Fruit fly (Drosophila melanogaster): ENCODE results near the gene baz.

The baz gene

dm6 chrX:17188167-17188566 is 28.4 kb downstream of the baz start:
- TF ChIP-seq Sin3A (optimal IDR thresholded peaks at IDR 0.05) (no peak), ttk (optimal IDR thresholded peaks at IDR 0.05) (no peak), insv (optimal IDR thresholded peaks at IDR 0.05) (no peak), Myc (optimal IDR thresholded peaks at IDR 0.05) (no peak), psq (optimal IDR thresholded peaks at IDR 0.05) (no peak), h (optimal IDR thresholded peaks at IDR 0.05) (no peak)

dm6 chrX:17202498-17203162 is 42.8 kb downstream of the baz start, which contains the start of the genes TTLL1A and CG5070:
Gene TTLL1A (minus strand): TSS chrX:17202598.
Gene CG5070 (plus strand): TSS chrX:17203112.
- TF ChIP-seq psq (optimal IDR thresholded peaks at IDR 0.05) (no peak), h (optimal IDR thresholded peaks at IDR 0.05) (no peak), Sin3A (optimal IDR thresholded peaks at IDR 0.05) (no peak), ttk (optimal IDR thresholded peaks at IDR 0.05) (no peak), insv (optimal IDR thresholded peaks at IDR 0.05) (no peak), Myc (optimal IDR thresholded peaks at IDR 0.05) (no peak)

DNA sequence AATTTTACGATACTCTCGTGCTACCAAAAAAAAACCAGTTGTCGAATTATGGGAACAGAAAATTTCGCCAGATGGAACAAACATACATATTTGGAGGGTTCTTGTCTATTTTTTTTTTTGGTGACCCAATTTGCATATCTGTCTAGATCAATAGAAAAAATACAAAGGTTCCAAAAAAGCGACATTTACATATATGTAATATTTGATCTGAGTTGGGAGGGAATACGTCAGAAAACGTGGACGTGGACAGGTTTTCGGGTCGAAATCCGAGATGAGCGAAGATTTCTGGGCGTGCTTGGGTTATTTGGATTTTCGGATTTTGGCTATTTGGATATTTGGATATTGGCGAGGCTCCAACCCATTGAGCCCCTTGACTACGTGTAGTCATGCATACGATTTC is 45.2 kb downstream of the baz start:
- no peak for TF ChIP-seq psq (optimal IDR thresholded peaks at IDR 0.05)
- TF ChIP-seq Myc (optimal IDR thresholded peaks at IDR 0.05) = no peak
- no peak for TF ChIP-seq ttk (optimal IDR thresholded peaks at IDR 0.05)
- TF ChIP-seq insv (optimal IDR thresholded peaks at IDR 0.05) = no peak
- TF ChIP-seq Sin3A (optimal IDR thresholded peaks at IDR 0.05) = no peak
- TF ChIP-seq h (optimal IDR thresholded peaks at IDR 0.05) = no peak

DNA sequence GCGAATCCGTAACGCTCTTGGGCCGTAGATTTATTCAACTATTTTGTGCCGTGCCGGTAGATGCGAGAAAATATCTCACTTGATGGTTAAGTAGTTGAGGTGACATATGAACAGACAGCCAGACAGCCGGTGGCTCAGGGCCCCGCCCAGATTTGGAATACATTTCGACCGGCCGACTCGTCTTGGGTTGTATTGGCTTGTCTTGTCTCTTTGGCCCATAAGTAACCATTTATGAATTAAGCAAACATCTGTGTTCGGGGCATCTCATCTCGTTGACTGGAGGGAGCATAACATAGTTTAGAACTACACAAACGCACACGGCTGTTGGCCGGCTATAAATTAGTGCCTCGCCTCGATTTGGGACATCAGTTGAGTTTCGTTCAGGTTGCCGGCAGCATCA is 46.2 kb downstream of the baz start, which contains the start of gene CG32564:
TSS of gene CG32564 (plus strand) at position 362 of the 400 bp plus-strand sequence.
- TF ChIP-seq h (optimal IDR thresholded peaks at IDR 0.05) (no peak), Sin3A (optimal IDR thresholded peaks at IDR 0.05) (no peak), ttk (optimal IDR thresholded peaks at IDR 0.05) (no peak), Myc (optimal IDR thresholded peaks at IDR 0.05) (no peak)

DNA sequence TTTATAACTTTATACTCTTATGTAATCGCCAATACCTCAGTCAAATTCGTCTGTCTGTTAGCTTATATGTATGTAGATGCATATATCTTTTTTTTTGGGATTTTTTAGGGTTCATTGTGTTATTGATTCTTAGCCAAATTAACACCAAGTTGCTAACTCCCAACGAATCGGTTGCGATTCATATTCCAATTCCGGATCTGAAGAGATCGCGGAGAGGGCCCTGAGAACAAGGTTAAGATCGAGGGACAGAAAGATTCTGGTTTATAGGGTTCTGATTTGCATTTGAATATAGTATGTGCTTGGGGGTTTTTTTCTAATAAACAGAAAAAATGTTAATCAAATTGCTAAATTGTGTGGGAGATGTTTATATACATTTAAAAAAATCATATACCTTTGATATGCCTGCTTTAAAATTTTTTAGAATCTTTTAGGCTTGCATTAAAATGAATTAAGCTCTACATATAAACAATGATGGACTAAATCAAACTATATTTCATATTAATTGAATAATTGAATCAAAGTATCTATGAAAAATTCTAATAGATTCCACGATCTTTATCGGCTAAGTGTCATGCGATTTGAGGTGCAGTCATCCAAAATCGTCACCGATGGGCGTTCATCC is 48.2 kb downstream of the baz start, which contains the start of gene CG32563:
TSS of gene CG32563 (plus strand) at position 572 of the 622 bp plus-strand sequence.
- TF ChIP-seq Myc (optimal IDR thresholded peaks at IDR 0.05) = no peak
- no peak for TF ChIP-seq psq (optimal IDR thresholded peaks at IDR 0.05)
- no peak for TF ChIP-seq ttk (optimal IDR thresholded peaks at IDR 0.05)
- TF ChIP-seq h (optimal IDR thresholded peaks at IDR 0.05) = no peak
- no peak for TF ChIP-seq insv (optimal IDR thresholded peaks at IDR 0.05)
- no peak for TF ChIP-seq Sin3A (optimal IDR thresholded peaks at IDR 0.05)

- no peak for TF ChIP-seq psq (optimal IDR thresholded peaks at IDR 0.05)
- TF ChIP-seq Sin3A (optimal IDR thresholded peaks at IDR 0.05) = no peak
- no peak for TF ChIP-seq insv (optimal IDR thresholded peaks at IDR 0.05)
- TF ChIP-seq ttk (optimal IDR thresholded peaks at IDR 0.05) = no peak
- TF ChIP-seq h (optimal IDR thresholded peaks at IDR 0.05) = no peak
- TF ChIP-seq Myc (optimal IDR thresholded peaks at IDR 0.05) = no peak
Measured at dm6 chrX:17209897-17210296, 50.1 kb downstream of the baz start, which contains the start of gene CG12995. Gene CG12995 (minus strand): TSS chrX:17209997.

dm6 chrX:17212007-17212406 is 52.2 kb downstream of the baz start, which contains the start of gene CG18258:
Gene CG18258 (plus strand): TSS chrX:17212307.
- TF ChIP-seq insv (optimal IDR thresholded peaks at IDR 0.05) (no peak), Myc (optimal IDR thresholded peaks at IDR 0.05) (no peak), ttk (optimal IDR thresholded peaks at IDR 0.05) (no peak), psq (optimal IDR thresholded peaks at IDR 0.05) (no peak), Sin3A (optimal IDR thresholded peaks at IDR 0.05) (no peak), h (optimal IDR thresholded peaks at IDR 0.05) (no peak)

- TF ChIP-seq h (optimal IDR thresholded peaks at IDR 0.05) = no peak
- TF ChIP-seq ttk (optimal IDR thresholded peaks at IDR 0.05) = no peak
- no peak for TF ChIP-seq Sin3A (optimal IDR thresholded peaks at IDR 0.05)
- no peak for TF ChIP-seq insv (optimal IDR thresholded peaks at IDR 0.05)
- no peak for TF ChIP-seq Myc (optimal IDR thresholded peaks at IDR 0.05)
- TF ChIP-seq psq (optimal IDR thresholded peaks at IDR 0.05) = no peak
Measured at dm6 chrX:17215004-17215403, 55.2 kb downstream of the baz start, which contains the start of gene CG5162. Gene CG5162 (plus strand): TSS chrX:17215304.

DNA sequence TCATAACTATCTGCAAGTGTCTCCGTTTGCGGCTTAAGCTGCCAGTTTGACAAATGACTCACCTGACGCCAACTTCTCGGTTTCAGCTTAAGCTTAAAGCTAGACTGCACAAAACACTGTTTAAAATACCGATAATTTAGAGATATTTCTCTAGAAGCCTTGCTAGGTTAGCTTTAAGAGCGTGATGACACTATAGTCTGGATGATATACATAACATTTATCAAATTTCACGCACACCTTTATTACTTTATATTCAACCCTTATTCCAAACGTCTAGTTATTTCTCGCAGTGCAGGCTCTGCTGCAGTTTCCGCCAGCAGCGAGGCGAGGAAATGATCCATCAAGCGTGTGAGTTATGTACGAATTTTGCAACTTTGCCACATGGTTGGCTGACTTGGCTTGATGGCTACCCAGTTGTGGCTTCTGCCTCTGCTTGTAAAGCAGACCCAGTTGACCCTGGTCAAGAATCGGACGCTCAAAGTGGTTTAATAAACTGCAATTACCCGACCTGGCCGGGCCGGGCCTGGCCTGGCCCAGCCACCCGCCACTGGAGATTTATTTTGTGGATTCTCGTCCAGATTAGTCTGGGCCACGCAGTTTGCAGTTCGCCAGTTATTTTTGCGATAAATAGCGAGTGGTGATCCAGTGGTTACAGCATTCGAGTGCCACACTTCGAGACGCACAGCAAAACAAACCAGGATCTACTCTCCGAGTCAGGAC is 58.6 kb downstream of the baz start, which contains the start of gene CG12998:
TSS of gene CG12998 (plus strand) at position 436 of the 720 bp plus-strand sequence.
- TF ChIP-seq h (optimal IDR thresholded peaks at IDR 0.05) (no peak), Sin3A (optimal IDR thresholded peaks at IDR 0.05) (no peak), psq (optimal IDR thresholded peaks at IDR 0.05) (no peak), Myc (optimal IDR thresholded peaks at IDR 0.05) (no peak), insv (optimal IDR thresholded peaks at IDR 0.05) (no peak), ttk (optimal IDR thresholded peaks at IDR 0.05) (no peak)

- TF ChIP-seq Myc (optimal IDR thresholded peaks at IDR 0.05) (no peak), psq (optimal IDR thresholded peaks at IDR 0.05) (no peak), insv (optimal IDR thresholded peaks at IDR 0.05) (no peak)
Measured at dm6 chrX:17221142-17221541, 61.3 kb downstream of the baz start, which contains the start of gene CG5172. Gene CG5172 (plus strand): TSS chrX:17221442.

dm6 chrX:17223715-17224114 is 63.9 kb downstream of the baz start, which contains the start of gene CG34327:
Gene CG34327 (minus strand): TSS chrX:17223815.
- TF ChIP-seq Sin3A (optimal IDR thresholded peaks at IDR 0.05) = no peak
- no peak for TF ChIP-seq ttk (optimal IDR thresholded peaks at IDR 0.05)
- no peak for TF ChIP-seq Myc (optimal IDR thresholded peaks at IDR 0.05)
- TF ChIP-seq insv (optimal IDR thresholded peaks at IDR 0.05) = no peak
- no peak for TF ChIP-seq psq (optimal IDR thresholded peaks at IDR 0.05)
- no peak for TF ChIP-seq h (optimal IDR thresholded peaks at IDR 0.05)

Data from Kc167 (cell line).